Worm (Caenorhabditis elegans) whole organism, L3 larva: Measurements from ENCODE around the gene C17E7.13.

Source experiments
- ceh-28 ChIP-seq: fragments of 150-350 bp; optimal IDR thresholded peaks from 2 replicates; lab custom pipeline; 2014; ENCODE audit warnings: missing biosample characterization, missing genetic modification reagents, missing genetic modification characterization
- ceh-82 ChIP-seq: fragments of 150-350 bp; optimal IDR thresholded peaks from 2 replicates; lab custom pipeline; 2014; ENCODE audit warnings: missing biosample characterization, missing genetic modification characterization
- lin-39 ChIP-seq: fragments of 150-350 bp; optimal IDR thresholded peaks from 2 replicates; lab custom pipeline; 2018; ENCODE audit warnings: missing biosample characterization, missing genetic modification reagents, missing genetic modification characterization
- pha-4 ChIP-seq: fragments of 150-350 bp; optimal IDR thresholded peaks from 2 replicates; lab custom pipeline; 2014; ENCODE audit warnings: missing biosample characterization, missing genetic modification reagents, missing genetic modification characterization

DNA sequence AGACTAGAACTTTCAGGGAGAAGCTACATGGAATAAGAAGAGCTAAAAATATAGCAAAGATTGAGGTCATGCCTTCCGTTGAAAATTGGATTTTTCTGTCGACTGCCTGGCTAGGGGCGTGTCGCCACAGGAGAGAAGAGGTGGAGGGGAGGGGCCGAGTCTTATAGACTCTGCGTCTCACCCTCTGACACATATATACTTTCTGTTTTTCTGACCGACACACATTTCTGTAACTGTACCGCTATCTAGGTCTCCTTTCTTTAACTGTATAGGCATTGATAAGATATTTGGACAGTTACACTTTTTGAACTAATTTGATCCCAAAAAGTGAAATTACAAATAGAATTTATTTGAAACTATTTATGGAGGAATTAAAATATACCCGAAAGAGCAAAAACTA is 47.6 kb downstream of the C17E7.13 start:
- no peak for TF ChIP-seq lin-39
- TF ChIP-seq pha-4, result no peak
- TF ChIP-seq ceh-82 (tag; lab: Kevin White, UChicago), result no peak
- no peak for TF ChIP-seq ceh-28 (tag; lab: Kevin White, UChicago)
